Worm (Caenorhabditis elegans): ENCODE results near the gene C48B4.13.

ce11 chrIII:9595563-9595962 is 27.0 kb downstream of the C48B4.13 start, which contains the start of gene rom-2:
- TF ChIP-seq ama-1 (optimal IDR thresholded peaks at IDR 0.05) (no peak), unc-42 (tag; optimal IDR thresholded peaks at IDR 0.05) (no peak), ttx-3 (tag; optimal IDR thresholded peaks at IDR 0.05) (no peak)

Measured in whole organism, late embryonic.